Fruit fly (Drosophila melanogaster): Measurements from ENCODE around the gene CG3437.

- no peak for TF ChIP-seq psq (optimal IDR thresholded peaks at IDR 0.05)
- TF ChIP-seq ttk (optimal IDR thresholded peaks at IDR 0.05) = no peak
- TF ChIP-seq insv (optimal IDR thresholded peaks at IDR 0.05) = no peak
- TF ChIP-seq Myc (optimal IDR thresholded peaks at IDR 0.05) = no peak
Measured at dm6 chr3L:9469079-9469478, 11.6 kb upstream of the CG3437 start.

Measured in Kc167 (cell line).